Worm (Caenorhabditis elegans): Measurements from ENCODE around the gene srh-120.
"Not testable (repeated sequence)": the region's sequence is repeated elsewhere in the genome, so short reads cannot be mapped to it uniquely, and the experiment has no call there.

srh-120 gene

ce11 chrV:17395374-17395773 lies at the start of gene srh-120:
Gene srh-120 (plus strand): TSS chrV:17395674.
- TF ChIP-seq unc-62 (GFP tag; optimal IDR thresholded peaks at IDR 0.05): no peak

DNA sequence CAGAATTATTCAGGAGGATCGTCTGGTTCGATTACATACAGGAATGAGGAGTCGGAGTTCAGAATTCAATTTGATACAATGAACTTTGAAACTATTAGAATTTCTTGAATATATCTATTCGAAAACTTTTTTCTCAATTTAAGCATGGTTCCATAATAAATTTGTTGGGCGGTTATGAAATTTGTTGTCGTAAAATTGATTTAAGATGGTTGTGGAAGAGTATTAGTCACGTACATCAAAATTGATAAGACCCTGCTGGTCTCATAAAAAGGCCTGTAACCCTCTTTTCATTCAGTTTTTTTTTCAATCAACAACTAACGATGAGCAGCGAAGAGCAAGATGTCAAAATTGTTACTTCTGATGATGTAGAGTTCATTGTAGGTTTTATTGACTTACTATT lies 47.9 kb upstream of the srh-120 start, which contains the start of gene skr-5:
Gene skr-5 (plus strand): TSS at position 301 of the 400 bp plus-strand sequence.
- no peak for TF ChIP-seq unc-62 (GFP tag; optimal IDR thresholded peaks at IDR 0.05)

ce11 chrV:17350093-17350492 lies 45.4 kb upstream of the srh-120 start, which contains the start of gene lsy-27:
Gene lsy-27 (minus strand): TSS chrV:17350193.
- TF ChIP-seq unc-62 (GFP tag; optimal IDR thresholded peaks at IDR 0.05): no peak

ce11 chrV:17352827-17353373 lies 42.6 kb upstream of the srh-120 start, which contains the start of the genes fbxa-134 and F47H4.2:
Gene fbxa-134 (minus strand): TSS chrV:17352870.
Gene F47H4.2 (plus strand): TSS chrV:17353323.
- TF ChIP-seq unc-62 (GFP tag; optimal IDR thresholded peaks at IDR 0.05): no peak

ce11 chrV:17376639-17377038 lies 18.8 kb upstream of the srh-120 start, which contains the start of gene Y20C6A.1:
Gene Y20C6A.1 (minus strand): TSS chrV:17376745.
- no peak for TF ChIP-seq unc-62 (GFP tag; optimal IDR thresholded peaks at IDR 0.05)

DNA sequence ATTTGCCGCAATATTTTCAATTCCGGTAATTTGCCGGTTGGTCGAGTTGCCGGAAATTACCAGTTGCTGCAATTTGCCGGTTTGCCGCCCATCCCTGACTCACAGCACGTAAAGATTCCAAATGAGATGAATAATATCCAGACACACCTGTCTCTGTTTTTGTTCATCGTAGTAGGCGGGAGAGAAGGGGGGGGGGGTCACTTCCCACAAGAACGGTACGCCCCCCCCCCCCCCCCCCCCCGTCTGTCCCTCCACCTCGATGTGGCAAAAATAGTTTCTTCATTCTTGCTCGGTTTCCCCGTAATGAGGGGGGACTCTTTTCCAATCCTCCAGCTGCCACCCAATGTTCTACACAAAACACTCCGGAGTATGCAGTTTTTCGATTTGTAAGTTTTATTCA lies 18.3 kb upstream of the srh-120 start, which contains the start of gene fbxb-7:
Gene fbxb-7 (plus strand): TSS at position 267 of the 400 bp plus-strand sequence.
- TF ChIP-seq unc-62 (GFP tag; optimal IDR thresholded peaks at IDR 0.05): no peak

DNA sequence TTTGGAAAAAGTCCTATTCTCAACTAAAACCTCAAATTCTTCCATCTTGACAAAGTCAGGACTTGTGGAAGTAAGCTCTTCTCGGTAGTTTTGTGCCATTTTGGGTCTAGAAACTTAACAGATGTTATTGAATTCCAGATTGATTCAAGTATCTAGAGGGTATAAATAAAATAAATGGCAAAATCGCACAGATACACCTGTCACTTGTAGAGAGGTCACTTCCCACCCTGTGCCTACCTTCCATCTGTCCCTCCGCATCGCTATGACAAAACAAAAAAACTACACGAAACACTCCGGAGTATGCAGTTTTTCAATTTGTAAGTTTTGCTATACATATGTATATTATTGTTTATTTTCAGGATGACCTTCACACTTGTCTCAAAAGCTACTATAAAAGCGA lies 15.5 kb upstream of the srh-120 start, which contains the start of gene Y20C6A.4:
Gene Y20C6A.4 (plus strand): TSS at position 301 of the 400 bp plus-strand sequence.
- no peak for TF ChIP-seq unc-62 (GFP tag; optimal IDR thresholded peaks at IDR 0.05)

DNA sequence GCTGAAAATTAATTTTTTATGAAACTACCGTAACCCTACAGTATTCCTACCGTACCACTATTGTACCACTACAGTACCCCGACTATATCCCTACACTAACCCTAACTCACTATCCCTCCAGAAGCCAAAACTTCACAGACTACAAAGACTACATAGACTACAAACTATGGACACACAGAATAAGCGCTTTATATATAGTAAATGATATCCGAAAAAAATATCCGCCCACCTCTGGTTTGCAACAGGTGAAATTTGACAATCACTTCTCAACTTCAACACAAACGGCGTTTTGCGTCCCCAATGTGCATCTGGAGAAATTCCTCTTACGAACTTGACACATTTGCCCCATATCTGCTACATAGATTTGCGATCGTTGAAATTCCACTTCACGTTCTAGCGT lies 14.5 kb downstream of the srh-120 start, which contains the start of gene srh-132:
Gene srh-132 (plus strand): TSS at position 301 of the 400 bp plus-strand sequence.
- TF ChIP-seq unc-62 (GFP tag; optimal IDR thresholded peaks at IDR 0.05): not testable (repeated sequence)

ce11 chrV:17414951-17415350 lies 19.5 kb downstream of the srh-120 start, which contains the start of gene T27C5.12:
Gene T27C5.12 (plus strand): TSS chrV:17415251.
- TF ChIP-seq unc-62 (GFP tag; optimal IDR thresholded peaks at IDR 0.05): no peak

ce11 chrV:17416833-17417232 lies 21.4 kb downstream of the srh-120 start, which contains the start of gene clc-21:
Gene clc-21 (plus strand): TSS chrV:17417133.
- TF ChIP-seq unc-62 (GFP tag; optimal IDR thresholded peaks at IDR 0.05): no peak

ce11 chrV:17429262-17429661 lies 33.8 kb downstream of the srh-120 start:
- no peak for TF ChIP-seq unc-62 (GFP tag; optimal IDR thresholded peaks at IDR 0.05)

DNA sequence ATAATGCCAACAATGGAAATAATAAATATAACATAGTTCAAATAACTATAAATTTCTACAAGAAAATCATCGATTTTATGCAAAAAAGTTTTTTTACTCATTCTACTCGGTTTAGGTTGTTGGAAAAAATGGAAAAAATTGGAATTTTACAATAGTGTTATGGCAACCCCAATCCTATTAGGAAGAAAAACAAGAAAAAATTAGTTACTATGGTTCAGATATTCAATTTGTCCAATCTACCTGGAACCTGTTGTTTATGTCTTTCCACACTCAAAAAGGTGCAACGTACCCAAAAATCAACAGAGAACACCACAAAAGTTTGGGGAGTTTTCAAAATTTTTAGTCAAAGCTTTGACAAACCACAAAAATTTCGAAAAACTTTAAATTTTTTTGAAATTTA lies 34.6 kb downstream of the srh-120 start, which contains the start of gene T27C5.10:
Gene T27C5.10 (minus strand): TSS at position 101 of the 400 bp plus-strand sequence.
- no peak for TF ChIP-seq unc-62 (GFP tag; optimal IDR thresholded peaks at IDR 0.05)

- no peak for TF ChIP-seq unc-62 (GFP tag; optimal IDR thresholded peaks at IDR 0.05)
Measured at ce11 chrV:17430903-17431302, 35.4 kb downstream of the srh-120 start, which contains the start of gene srbc-27. Gene srbc-27 (plus strand): TSS chrV:17431203.

ce11 chrV:17436492-17436891 lies 41.0 kb downstream of the srh-120 start, which contains the start of gene F20E11.18:
Gene F20E11.18 (minus strand): TSS chrV:17436592.
- no peak for TF ChIP-seq unc-62 (GFP tag; optimal IDR thresholded peaks at IDR 0.05)

DNA sequence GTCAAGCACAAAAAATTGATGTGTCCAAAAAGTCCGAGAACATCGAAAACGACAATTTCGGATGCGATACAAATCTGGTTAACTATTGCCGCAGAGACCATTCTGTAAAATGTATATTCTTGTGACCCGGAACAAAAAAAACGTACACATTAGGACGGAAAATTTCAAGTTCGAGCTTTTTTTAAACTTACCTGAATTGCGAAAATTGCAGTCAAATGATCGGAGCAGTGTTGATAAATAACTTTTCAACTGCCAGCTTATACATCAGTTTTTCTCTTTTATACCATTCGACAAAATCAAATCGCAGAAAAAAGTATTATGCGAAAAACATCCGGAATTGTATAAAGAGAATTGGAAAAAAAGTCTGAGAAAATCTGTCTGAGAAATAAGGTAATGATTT lies 42.8 kb downstream of the srh-120 start, which contains the start of gene srsx-2:
Gene srsx-2 (minus strand): TSS at position 101 of the 400 bp plus-strand sequence.
- no peak for TF ChIP-seq unc-62 (GFP tag; optimal IDR thresholded peaks at IDR 0.05)

DNA sequence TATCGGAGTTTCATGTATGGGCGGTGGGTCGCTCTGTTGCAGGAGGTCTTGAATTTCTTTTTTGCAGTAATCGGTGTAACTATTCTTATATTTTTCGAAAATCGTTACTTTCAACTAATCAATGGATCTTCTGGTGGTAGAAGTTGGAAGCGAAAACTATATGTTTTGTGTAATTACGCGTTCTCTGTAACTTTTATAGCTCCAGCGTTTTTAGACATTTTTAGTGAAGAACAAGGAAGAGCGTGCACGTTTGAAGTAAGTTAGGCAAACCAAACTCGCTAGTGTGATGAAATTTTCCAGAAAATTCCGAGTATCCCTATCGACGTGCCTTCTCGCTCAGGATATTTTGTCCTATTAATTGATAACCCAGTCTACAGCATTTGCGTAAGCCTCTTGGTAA lies 43.9 kb downstream of the srh-120 start, which contains the start of gene srh-154:
Gene srh-154 (plus strand): TSS at position 301 of the 400 bp plus-strand sequence.
- TF ChIP-seq unc-62 (GFP tag; optimal IDR thresholded peaks at IDR 0.05): no peak

Data from whole organism, dauer.